Worm (Caenorhabditis elegans) whole organism, young adult: ENCODE measurements around the gene gpdh-2.

Experiments
- B0261.1 ChIP-seq: sonication (generic microtip); optimal IDR thresholded peaks from 2 replicates; lab custom pipeline; 2016; ENCODE audit warnings: mild to moderate bottlenecking, missing genetic modification characterization, moderate library complexity, missing compliant biosample characterization
- C06A6.2 ChIP-seq: fragments of 200-800 bp; sonication (Bioruptor generic); conservative IDR thresholded peaks from 2 replicates; pipeline ENCODE4 v1.3.6; 2022; ENCODE audit warnings: missing genetic modification characterization, missing compliant biosample characterization
- C17E4.6 ChIP-seq: fragments of 200-800 bp; sonication (Bioruptor generic); IDR thresholded peaks from 2 replicates; pipeline ENCODE4 v1.3.6; 2022; ENCODE audit warnings: missing genetic modification reagents, missing genetic modification characterization, missing compliant biosample characterization
- F22D6.2 ChIP-seq: sonication (generic microtip); optimal IDR thresholded peaks from 2 replicates; lab custom pipeline; 2016; ENCODE audit warnings: mild to moderate bottlenecking, missing genetic modification characterization, missing compliant biosample characterization
- F23B12.7 ChIP-seq: sonication (generic microtip); optimal IDR thresholded peaks from 2 replicates; lab custom pipeline; 2017; ENCODE audit warnings: missing genetic modification characterization, mild to moderate bottlenecking, missing compliant biosample characterization, antibody characterized with exemption, moderate library complexity; ENCODE audit not compliant: insufficient read depth
- F33H1.4 ChIP-seq: fragments of 200-800 bp; sonication (Bioruptor generic); IDR thresholded peaks from 2 replicates; pipeline ENCODE4 v1.3.6; 2022; ENCODE audit warnings: missing genetic modification reagents, missing genetic modification characterization, missing compliant biosample characterization
- F37B4.10 ChIP-seq: fragments of 200-800 bp; sonication (Bioruptor generic); IDR thresholded peaks from 2 replicates; pipeline ENCODE4 v1.3.6; 2022; ENCODE audit warnings: missing genetic modification characterization, missing compliant biosample characterization
- F39B2.1 ChIP-seq: fragments of 200-800 bp; sonication (Bioruptor generic); IDR thresholded peaks from 2 replicates; pipeline ENCODE4 v1.3.6; 2022; ENCODE audit warnings: missing genetic modification reagents, missing genetic modification characterization, missing compliant biosample characterization
- F52B5.7 ChIP-seq: sonication (generic microtip); optimal IDR thresholded peaks from 2 replicates; lab custom pipeline; 2016; ENCODE audit warnings: mild to moderate bottlenecking, missing genetic modification characterization, missing compliant biosample characterization
- F55B11.4 ChIP-seq: sonication (generic microtip); optimal IDR thresholded peaks from 2 replicates; lab custom pipeline; 2016; ENCODE audit warnings: missing compliant biosample characterization, missing genetic modification characterization, borderline replicate concordance; ENCODE audit not compliant: insufficient read depth
- K12H6.12 ChIP-seq: fragments of 200-800 bp; sonication (Bioruptor generic); optimal IDR thresholded peaks from 2 replicates; lab custom pipeline; 2018; ENCODE audit warnings: mild to moderate bottlenecking, missing genetic modification characterization, missing compliant biosample characterization
- Y53F4B.3 ChIP-seq: fragments of 200-800 bp; sonication (Bioruptor generic); IDR thresholded peaks from 2 replicates; pipeline ENCODE4 v1.3.6; 2022; ENCODE audit warnings: missing genetic modification reagents, missing genetic modification characterization, missing compliant biosample characterization
- Y79H2A.3 ChIP-seq: fragments of 200-800 bp; sonication (Bioruptor generic); conservative IDR thresholded peaks from 2 replicates; pipeline ENCODE4 v1.3.6; 2022; ENCODE audit warnings: missing genetic modification reagents, missing genetic modification characterization, missing compliant biosample characterization
- attf-3 ChIP-seq: fragments of 200-800 bp; sonication (Bioruptor generic); conservative IDR thresholded peaks from 2 replicates; pipeline ENCODE4 v1.3.6; 2022; ENCODE audit warnings: missing genetic modification reagents, missing genetic modification characterization, missing compliant biosample characterization
- bed-2 ChIP-seq: fragments of 200-800 bp; sonication (Bioruptor generic); IDR thresholded peaks from 2 replicates; pipeline ENCODE4 v1.3.6; 2022; ENCODE audit warnings: missing genetic modification reagents, missing genetic modification characterization, missing compliant biosample characterization
- ccch-3 ChIP-seq: fragments of 200-800 bp; sonication (Bioruptor generic); optimal IDR thresholded peaks from 2 replicates; lab custom pipeline; 2018; ENCODE audit warnings: mild to moderate bottlenecking, missing genetic modification characterization, missing compliant biosample characterization
- ceh-40 ChIP-seq: fragments of 200-800 bp; sonication (Bioruptor generic); IDR thresholded peaks from 2 replicates; pipeline ENCODE4 v1.3.6; 2022; ENCODE audit warnings: missing genetic modification characterization, missing compliant biosample characterization
- chd-7 ChIP-seq: sonication (generic microtip); optimal IDR thresholded peaks from 2 replicates; lab custom pipeline; 2016; ENCODE audit warnings: mild to moderate bottlenecking, missing genetic modification characterization, moderate library complexity, missing compliant biosample characterization
- die-1 ChIP-seq: sonication (generic microtip); optimal IDR thresholded peaks from 2 replicates; lab custom pipeline; 2016; ENCODE audit warnings: missing genotype, mild to moderate bottlenecking, missing genetic modification characterization, missing compliant biosample characterization
- dox-1 ChIP-seq: fragments of 200-800 bp; sonication (Bioruptor generic); IDR thresholded peaks from 2 replicates; pipeline ENCODE4 v1.3.6; 2022; ENCODE audit warnings: missing genetic modification reagents, missing genetic modification characterization, missing compliant biosample characterization
- gei-17 ChIP-seq: fragments of 200-800 bp; sonication (Bioruptor generic); optimal IDR thresholded peaks from 2 replicates; lab custom pipeline; 2018; ENCODE audit warnings: mild to moderate bottlenecking, missing genetic modification characterization, missing compliant biosample characterization
- hrde-1 ChIP-seq: sonication (generic microtip); optimal IDR thresholded peaks from 2 replicates; lab custom pipeline; 2016; ENCODE audit warnings: missing genetic modification characterization, mild to moderate bottlenecking, missing compliant biosample characterization, moderate library complexity, missing genotype, missing genetic modification reagents, borderline replicate concordance
- let-526 ChIP-seq: fragments of 200-800 bp; sonication (Bioruptor generic); IDR thresholded peaks from 2 replicates; pipeline ENCODE4 v1.3.6; 2022; ENCODE audit warnings: missing genetic modification reagents, missing genetic modification characterization, missing compliant biosample characterization
- madf-6 ChIP-seq: fragments of 200-800 bp; sonication (Bioruptor generic); IDR thresholded peaks from 2 replicates; pipeline ENCODE4 v1.3.6; 2022; ENCODE audit warnings: missing genetic modification reagents, missing genetic modification characterization, missing compliant biosample characterization
- madf-8 ChIP-seq: fragments of 200-800 bp; sonication (Bioruptor generic); conservative IDR thresholded peaks from 2 replicates; pipeline ENCODE4 v1.3.6; 2022; ENCODE audit warnings: missing genetic modification reagents, missing genetic modification characterization, missing compliant biosample characterization
- mel-28 ChIP-seq: sonication (generic microtip); optimal IDR thresholded peaks from 2 replicates; lab custom pipeline; 2016; ENCODE audit warnings: borderline replicate concordance, mild to moderate bottlenecking, missing genetic modification characterization, missing compliant biosample characterization
- mxl-1 ChIP-seq: sonication (generic microtip); optimal IDR thresholded peaks from 2 replicates; lab custom pipeline; 2016; ENCODE audit warnings: missing genetic modification characterization, missing compliant biosample characterization
- nfya-2 ChIP-seq: fragments of 200-800 bp; sonication (Bioruptor generic); IDR thresholded peaks from 2 replicates; pipeline ENCODE4 v1.3.6; 2022; ENCODE audit warnings: missing genetic modification reagents, missing genetic modification characterization, missing compliant biosample characterization
- nhr-80 ChIP-seq: sonication (generic microtip); optimal IDR thresholded peaks from 2 replicates; lab custom pipeline; 2016; ENCODE audit warnings: missing genetic modification characterization, missing compliant biosample characterization
- sea-2 ChIP-seq: fragments of 200-800 bp; sonication (Bioruptor generic); IDR thresholded peaks from 2 replicates; pipeline ENCODE4 v1.3.6; 2022; ENCODE audit warnings: missing genetic modification characterization, missing compliant biosample characterization
- snpc-1.1 ChIP-seq: sonication (generic microtip); optimal IDR thresholded peaks from 2 replicates; lab custom pipeline; 2017; ENCODE audit warnings: missing genetic modification characterization, mild to moderate bottlenecking, missing compliant biosample characterization, antibody characterized with exemption, moderate library complexity, missing genotype, missing genetic modification reagents; ENCODE audit not compliant: insufficient read depth
- snpc-3.4 ChIP-seq: sonication (generic microtip); optimal IDR thresholded peaks from 2 replicates; lab custom pipeline; 2017; ENCODE audit warnings: missing genetic modification characterization, mild to moderate bottlenecking, missing compliant biosample characterization, antibody characterized with exemption, moderate library complexity, missing genotype, missing genetic modification reagents
- unc-62 ChIP-seq: fragments of 150-350 bp; optimal IDR thresholded peaks from 2 replicates; lab custom pipeline; 2014; ENCODE audit warnings: missing biosample characterization, missing genetic modification reagents, missing genetic modification characterization
- xnd-1 ChIP-seq: sonication (generic microtip); optimal IDR thresholded peaks from 2 replicates; lab custom pipeline; 2016; ENCODE audit warnings: missing genotype, missing genetic modification reagents, missing genetic modification characterization, missing compliant biosample characterization
- zim-3 ChIP-seq: sonication (generic microtip); optimal IDR thresholded peaks from 2 replicates; lab custom pipeline; 2017; ENCODE audit warnings: mild to moderate bottlenecking, missing genetic modification characterization, moderate library complexity, missing compliant biosample characterization
- ztf-18 ChIP-seq: sonication (generic microtip); optimal IDR thresholded peaks from 2 replicates; lab custom pipeline; 2016; ENCODE audit warnings: missing genotype, mild to moderate bottlenecking, missing genetic modification characterization, missing compliant biosample characterization
- ztf-28 ChIP-seq: fragments of 200-800 bp; sonication (Bioruptor generic); IDR thresholded peaks from 2 replicates; pipeline ENCODE4 v1.3.6; 2022; ENCODE audit warnings: missing genetic modification reagents, missing genetic modification characterization, missing compliant biosample characterization
- ztf-3 ChIP-seq: fragments of 200-800 bp; sonication (Bioruptor generic); optimal IDR thresholded peaks from 2 replicates; lab custom pipeline; 2018; ENCODE audit warnings: mild to moderate bottlenecking, missing genetic modification characterization, missing compliant biosample characterization

Gene gpdh-2

DNA sequence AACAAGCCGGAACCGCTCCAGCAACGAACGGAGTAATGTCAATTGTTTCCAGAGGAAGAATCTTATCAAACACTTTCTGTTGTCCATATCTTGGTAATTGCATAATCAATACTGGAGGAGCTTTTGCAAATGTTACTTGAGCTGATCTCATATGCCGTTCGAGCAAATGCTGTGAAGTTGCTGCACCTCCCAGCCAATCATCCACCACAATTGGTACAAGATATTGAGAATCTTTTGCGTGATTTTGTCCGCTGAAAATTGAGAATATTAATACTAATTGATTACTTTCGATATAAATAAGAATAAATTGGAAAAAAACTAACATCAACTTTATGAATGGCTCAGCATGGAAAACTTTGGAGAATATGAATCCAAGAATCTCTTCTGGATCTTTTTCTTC lies 40.7 kb upstream of the gpdh-2 start:
- TF ChIP-seq attf-3 (no peak), F37B4.10 (no peak), snpc-1.1 (tag; lab: Kevin White, UChicago) (no peak), ccch-3 (GFP tag; lab: Kevin White, UChicago) (no peak), ztf-18 (tag; lab: Kevin White, UChicago) (no peak), zim-3 (tag; lab: Kevin White, UChicago) (no peak), F33H1.4 (GFP tag; lab: Robert Waterston, UW) (no peak), madf-8 (no peak), snpc-3.4 (tag; lab: Kevin White, UChicago) (no peak), ztf-3 (no peak), dox-1 (GFP tag; lab: Robert Waterston, UW) (no peak), let-526 (GFP tag; lab: Robert Waterston, UW) (no peak), gei-17 (GFP tag; lab: Kevin White, UChicago) (no peak), C17E4.6 (GFP tag; lab: Robert Waterston, UW) (no peak), nfya-2 (no peak), F52B5.7 (no peak), F22D6.2 (tag; lab: Kevin White, UChicago) (no peak)

DNA sequence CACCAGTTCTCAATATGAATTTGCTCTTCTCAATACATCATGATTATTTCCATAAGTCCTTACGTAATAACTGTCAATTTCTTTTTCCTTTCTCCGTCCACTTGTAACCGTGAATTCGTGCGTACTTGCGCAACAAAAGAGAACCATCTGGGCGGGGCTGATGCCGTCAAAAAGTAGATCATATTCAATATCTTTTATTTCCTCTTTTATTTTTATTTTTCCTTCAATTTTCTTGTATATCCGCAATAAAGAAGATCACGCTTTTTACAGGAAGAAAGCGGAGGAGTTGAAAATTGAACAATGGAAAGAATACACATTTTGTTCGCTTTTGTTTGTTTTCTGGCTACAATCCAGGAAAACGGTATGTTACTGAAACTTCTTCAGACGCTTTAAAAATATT lies 33.9 kb upstream of the gpdh-2 start, which contains the start of gene mam-7:
TSS of gene mam-7 (plus strand) at position 301 of the 400 bp plus-strand sequence.
- TF ChIP-seq Y79H2A.3 (GFP tag; lab: Robert Waterston, UW) (no peak), B0261.1 (tag; lab: Kevin White, UChicago) (no peak), F23B12.7 (tag; lab: Kevin White, UChicago) (no peak), F33H1.4 (GFP tag; lab: Robert Waterston, UW) (no peak), madf-6 (GFP tag; lab: Robert Waterston, UW) (no peak), K12H6.12 (tag; lab: Kevin White, UChicago) (no peak), Y53F4B.3 (GFP tag; lab: Robert Waterston, UW) (no peak), C06A6.2 (GFP tag; lab: Robert Waterston, UW) (no peak), unc-62 (no peak)

DNA sequence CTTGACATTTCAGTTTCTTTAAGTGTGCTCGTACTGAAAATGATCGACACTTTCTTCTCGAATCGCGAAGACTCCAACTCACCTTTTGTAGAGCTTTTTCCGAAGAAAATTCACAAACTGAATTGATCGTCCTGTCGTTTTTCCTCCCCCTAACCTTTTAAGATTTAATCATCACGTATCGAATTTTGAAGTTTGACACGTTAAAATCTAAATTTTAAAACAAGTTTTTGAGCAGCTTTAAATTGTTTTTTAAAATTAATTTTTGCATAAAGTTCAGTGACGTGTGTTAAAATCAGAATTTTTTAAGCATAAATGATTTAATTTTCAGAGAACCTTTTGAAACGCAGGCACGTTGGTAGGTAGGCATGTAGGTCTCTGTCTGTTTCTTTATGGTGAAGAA lies 32.3 kb upstream of the gpdh-2 start, which contains the start of gene alg-4:
TSS of gene alg-4 (minus strand) at position 101 of the 400 bp plus-strand sequence.
- TF ChIP-seq sea-2 (GFP tag; lab: Robert Waterston, UW) (no peak), hrde-1 (tag; lab: Kevin White, UChicago) (no peak), F55B11.4 (tag; lab: Kevin White, UChicago) (no peak), ztf-28 (GFP tag; lab: Robert Waterston, UW) (no peak), F39B2.1 (GFP tag; lab: Robert Waterston, UW) (no peak), mel-28 (tag; lab: Kevin White, UChicago) (no peak), chd-7 (tag; lab: Kevin White, UChicago) (no peak), xnd-1 (tag; lab: Kevin White, UChicago) (no peak), nhr-80 (tag; lab: Kevin White, UChicago) (no peak), die-1 (no peak), bed-2 (no peak), ceh-40 (GFP tag; lab: Robert Waterston, UW) (no peak), mxl-1 (tag; lab: Kevin White, UChicago) (no peak)
